Worm (Caenorhabditis elegans) whole organism, L4 larva: ENCODE results near the gene F54B8.1.

Source experiments
- aly-2 ChIP-seq: sonication (generic microtip); optimal IDR thresholded peaks from 2 replicates; lab custom pipeline; 2018; ENCODE audit warnings: missing biosample characterization, missing genetic modification characterization
- fkh-10 ChIP-seq: fragments of 150-350 bp; optimal IDR thresholded peaks from 2 replicates; lab custom pipeline; 2014; ENCODE audit warnings: missing biosample characterization, missing genetic modification reagents, missing genetic modification characterization
- lin-13 ChIP-seq: fragments of 150-350 bp; optimal IDR thresholded peaks from 2 replicates; lab custom pipeline; 2014; ENCODE audit warnings: missing biosample characterization, missing genetic modification reagents, missing genetic modification characterization
- lin-15B ChIP-seq: fragments of 150-350 bp; sonication (generic microtip); optimal IDR thresholded peaks from 3 replicates; lab custom pipeline; 2014; ENCODE audit warnings: missing biosample characterization, missing genetic modification characterization
- mdl-1 ChIP-seq, 2 experiments: fragments of 150-350 bp in 1 of 2; sonication (generic microtip) in 1 of 2; optimal IDR thresholded peaks; 2 replicates each; lab custom pipeline; 2014 to 2017; ENCODE audit warnings: missing biosample characterization in 2 of 2, missing genetic modification characterization in 2 of 2
- nhr-11 ChIP-seq: fragments of 150-350 bp; optimal IDR thresholded peaks from 2 replicates; lab custom pipeline; 2014; ENCODE audit warnings: missing biosample characterization, missing genetic modification characterization
- nhr-77 ChIP-seq: fragments of 150-350 bp; optimal IDR thresholded peaks from 2 replicates; lab custom pipeline; 2014; ENCODE audit warnings: missing biosample characterization, missing genetic modification characterization
- pha-4 ChIP-seq, 2 experiments: fragments of 150-350 bp in 1 of 2; fragments of 200-800 bp in 1 of 2; sonication (Bioruptor generic) in 1 of 2; IDR thresholded peaks in 1 of 2; optimal IDR thresholded peaks in 1 of 2; 2 replicates each; pipeline versions ENCODE4 v1.3.6 to Lab custom; 2014 to 2022; ENCODE audit warnings: missing genetic modification characterization in 2 of 2, missing genetic modification reagents in 2 of 2, missing biosample characterization in 1 of 2, missing compliant biosample characterization in 1 of 2
- skn-1 ChIP-seq: fragments of 150-350 bp; optimal IDR thresholded peaks from 2 replicates; lab custom pipeline; 2014; ENCODE audit warnings: missing biosample characterization, missing genetic modification characterization
- snpc-4 ChIP-seq: fragments of 150-350 bp; optimal IDR thresholded peaks from 2 replicates; lab custom pipeline; 2014; ENCODE audit warnings: missing biosample characterization, missing genetic modification characterization
- spr-1 ChIP-seq: sonication (generic microtip); optimal IDR thresholded peaks from 2 replicates; lab custom pipeline; 2016; ENCODE audit warnings: mild to moderate bottlenecking, missing genetic modification characterization, missing compliant biosample characterization
- tag-97 ChIP-seq: fragments of 200-800 bp; sonication (Bioruptor generic); IDR thresholded peaks from 2 replicates; pipeline ENCODE4 v1.3.6; 2022; ENCODE audit warnings: missing genetic modification characterization, missing compliant biosample characterization

DNA sequence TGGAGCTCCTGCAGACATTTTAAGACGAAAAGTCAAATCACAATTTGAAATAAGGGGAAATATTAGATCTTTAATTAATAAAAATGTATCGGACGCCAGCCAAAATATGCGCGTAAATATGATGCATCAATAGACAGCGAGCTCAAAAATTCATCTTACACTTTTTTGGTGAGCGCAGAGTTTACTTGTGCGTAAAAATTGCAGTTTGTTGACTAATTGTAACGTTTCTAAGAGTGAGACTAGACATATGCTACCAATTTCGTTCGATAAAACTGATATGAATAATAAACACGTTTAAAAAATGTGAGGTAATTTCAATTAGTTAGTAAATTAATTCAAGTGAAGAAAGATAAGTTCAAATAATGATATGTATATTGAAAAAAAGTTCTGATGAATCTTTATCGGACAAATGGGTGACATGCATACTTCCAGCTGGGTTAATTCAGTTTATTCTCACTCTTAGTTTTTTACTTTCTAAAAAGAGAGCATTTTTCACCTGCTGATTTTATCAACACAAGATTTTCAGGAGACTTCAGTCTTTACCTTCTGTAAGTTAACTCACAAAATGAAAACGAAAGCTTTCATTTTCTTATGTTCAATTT is 31.3 kb upstream of the F54B8.1 start, which contains the start of the genes nhr-285 and irld-52:
- no peak for TF ChIP-seq aly-2 (tag; lab: Kevin White, UChicago)
- TF ChIP-seq snpc-4 (tag; lab: Kevin White, UChicago): no peak
- no peak for TF ChIP-seq lin-13 (GFP tag; lab: Kevin White, UChicago)
- TF ChIP-seq lin-15B (tag; lab: Kevin White, UChicago): no peak
- no peak for TF ChIP-seq nhr-11 (tag; lab: Kevin White, UChicago)
- TF ChIP-seq skn-1 (tag; lab: Kevin White, UChicago): no peak
- TF ChIP-seq nhr-77 (tag; lab: Kevin White, UChicago): no peak
- no peak for TF ChIP-seq fkh-10 (GFP tag; lab: Kevin White, UChicago)
- no peak for TF ChIP-seq spr-1 (tag; lab: Kevin White, UChicago)
- TF ChIP-seq pha-4 (GFP tag; IDR thresholded peaks at IDR 0.05; lab: Robert Waterston, UW): no peak
- no peak for TF ChIP-seq pha-4 (tag; optimal IDR thresholded peaks at IDR 0.05; lab: Kevin White, UChicago)
- no peak for TF ChIP-seq tag-97 (GFP tag; lab: Robert Waterston, UW)
- TF ChIP-seq mdl-1 (tag; optimal IDR thresholded peaks at IDR 0.05; lab: Kevin White, UChicago): no peak
